Worm (Caenorhabditis elegans) whole organism, L4/young adult: ENCODE results near the gene bra-1.

Experiments
- dao-5 ChIP-seq: sonication (generic microtip); optimal IDR thresholded peaks from 2 replicates; lab custom pipeline; 2016; ENCODE audit warnings: missing genotype, missing genetic modification characterization, moderate library complexity, missing compliant biosample characterization
- him-1 ChIP-seq: sonication (generic microtip); optimal IDR thresholded peaks from 2 replicates; lab custom pipeline; 2016; ENCODE audit warnings: missing genotype, missing genetic modification reagents, missing genetic modification characterization, missing compliant biosample characterization

DNA sequence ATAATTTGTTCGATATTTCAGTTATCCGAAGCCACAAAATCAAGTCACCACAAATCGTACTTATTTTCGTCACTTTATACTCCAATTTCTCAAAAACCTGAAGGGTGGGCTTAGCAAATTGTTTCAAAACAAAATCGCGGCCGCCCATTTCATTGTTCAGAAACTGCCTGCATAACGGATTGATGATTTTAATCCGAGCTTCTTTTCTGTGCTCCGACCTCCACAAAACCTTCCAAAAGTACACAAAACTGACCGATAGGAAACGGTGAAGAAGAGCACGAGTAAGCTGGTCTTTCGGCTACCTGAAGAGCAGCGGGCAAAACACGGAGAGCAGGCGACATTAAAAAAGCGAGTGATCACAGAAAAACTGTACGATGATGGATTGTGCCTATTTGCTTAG is 31.8 kb upstream of the bra-1 start, which contains the start of gene R01E6.2:
- TF ChIP-seq dao-5 (no peak), him-1 (tag; lab: Kevin White, UChicago) (no peak)
